Fruit fly (Drosophila melanogaster) whole organism, embryonic: ENCODE measurements around the gene PIG-U.

Experiments used
- Atf3 ChIP-seq: fragments of 200-800 bp; sonication (Bioruptor generic); optimal IDR thresholded peaks from 3 replicates; lab custom pipeline; 2016; ENCODE audit warnings: missing biosample characterization, missing genetic modification characterization
- Bteb2 ChIP-seq: fragments of 200-800 bp; sonication (Bioruptor generic); optimal IDR thresholded peaks from 2 replicates; lab custom pipeline; 2016; ENCODE audit warnings: missing biosample characterization, missing genetic modification characterization
- CG10267 ChIP-seq: fragments of 200-800 bp; sonication (Bioruptor generic); optimal IDR thresholded peaks from 2 replicates; lab custom pipeline; 2018; ENCODE audit warnings: missing biosample characterization, mild to moderate bottlenecking, missing genetic modification characterization, moderate library complexity
- CG11504 ChIP-seq: fragments of 200-800 bp; sonication (Bioruptor generic); optimal IDR thresholded peaks from 3 replicates; lab custom pipeline; 2019; ENCODE audit warnings: missing biosample characterization, mild to moderate bottlenecking, missing genetic modification characterization, moderate library complexity
- CG11696 ChIP-seq: fragments of 200-800 bp; sonication (Bioruptor generic); IDR thresholded peaks from 2 replicates; pipeline ENCODE4 v1.3.6; 2022; ENCODE audit warnings: missing biosample characterization, missing genetic modification characterization
- CG12071 ChIP-seq: fragments of 200-800 bp; sonication (Bioruptor generic); optimal IDR thresholded peaks from 3 replicates; lab custom pipeline; 2018; ENCODE audit warnings: missing biosample characterization, mild to moderate bottlenecking, missing genetic modification characterization
- CG12236 ChIP-seq: fragments of 200-800 bp; sonication (Bioruptor generic); optimal IDR thresholded peaks from 2 replicates; lab custom pipeline; 2016; ENCODE audit warnings: missing biosample characterization, missing genetic modification characterization
- CG12391 ChIP-seq: fragments of 200-800 bp; sonication (Bioruptor generic); optimal IDR thresholded peaks from 3 replicates; lab custom pipeline; 2018; ENCODE audit warnings: missing biosample characterization, mild to moderate bottlenecking, missing genetic modification characterization, moderate library complexity
- CG13424 ChIP-seq: fragments of 200-800 bp; sonication (Bioruptor generic); optimal IDR thresholded peaks from 2 replicates; lab custom pipeline; 2019; ENCODE audit warnings: missing biosample characterization, mild to moderate bottlenecking, missing genetic modification characterization, moderate library complexity
- CG13624 ChIP-seq: fragments of 200-800 bp; sonication (Bioruptor generic); optimal IDR thresholded peaks from 2 replicates; lab custom pipeline; 2016; ENCODE audit warnings: missing biosample characterization, missing genetic modification characterization
- CG14014 ChIP-seq: fragments of 200-800 bp; sonication (Bioruptor generic); IDR thresholded peaks from 2 replicates; pipeline ENCODE4 v1.3.6; 2022; ENCODE audit warnings: missing biosample characterization, missing genetic modification characterization
- CG16779 ChIP-seq: fragments of 200-800 bp; sonication (Bioruptor generic); IDR thresholded peaks from 2 replicates; pipeline ENCODE4 v1.3.6; 2022; ENCODE audit warnings: missing biosample characterization, missing genetic modification characterization
- CG17328 ChIP-seq: fragments of 200-800 bp; sonication (Bioruptor generic); IDR thresholded peaks from 2 replicates; pipeline ENCODE4 v1.3.6; 2022; ENCODE audit warnings: missing biosample characterization, missing genetic modification characterization
- CG17385 ChIP-seq: fragments of 200-800 bp; sonication (Bioruptor generic); optimal IDR thresholded peaks from 3 replicates; lab custom pipeline; 2018; ENCODE audit warnings: missing biosample characterization, mild to moderate bottlenecking, missing genetic modification characterization
- CG17568 ChIP-seq: fragments of 200-800 bp; sonication (Bioruptor generic); optimal IDR thresholded peaks from 2 replicates; lab custom pipeline; 2018; ENCODE audit warnings: missing biosample characterization, mild to moderate bottlenecking, missing genetic modification characterization, moderate library complexity
- CG17829 ChIP-seq: fragments of 200-800 bp; optimal IDR thresholded peaks from 2 replicates; lab custom pipeline; 2019; ENCODE audit warnings: missing biosample characterization, mild to moderate bottlenecking, missing genetic modification characterization, moderate library complexity
- CG17912 ChIP-seq: fragments of 200-800 bp; sonication (Bioruptor generic); optimal IDR thresholded peaks from 2 replicates; lab custom pipeline; 2018; ENCODE audit warnings: missing biosample characterization, mild to moderate bottlenecking, missing genetic modification characterization
- CG30431 ChIP-seq: fragments of 200-800 bp; sonication (Bioruptor generic); optimal IDR thresholded peaks from 2 replicates; lab custom pipeline; 2017; ENCODE audit warnings: missing biosample characterization, missing genetic modification characterization
- CG31388 ChIP-seq: fragments of 200-800 bp; sonication (Bioruptor generic); optimal IDR thresholded peaks from 2 replicates; lab custom pipeline; 2016; ENCODE audit warnings: missing biosample characterization, missing genetic modification characterization
- CG32767 ChIP-seq: fragments of 200-800 bp; sonication (Bioruptor generic); IDR thresholded peaks from 2 replicates; pipeline ENCODE4 v1.3.6; 2022; ENCODE audit warnings: missing biosample characterization, missing genetic modification characterization
- CG6254 ChIP-seq: fragments of 200-800 bp; sonication (Bioruptor generic); optimal IDR thresholded peaks from 3 replicates; lab custom pipeline; 2017; ENCODE audit warnings: mild to moderate bottlenecking, missing biosample characterization, missing genetic modification reagents, missing genetic modification characterization
- CG7357 ChIP-seq: fragments of 200-800 bp; sonication (Bioruptor generic); IDR thresholded peaks from 3 replicates; pipeline ENCODE4 v1.3.6; 2022; ENCODE audit warnings: missing biosample characterization, missing genetic modification characterization
- CG8388 ChIP-seq: fragments of 200-800 bp; sonication (Bioruptor generic); optimal IDR thresholded peaks from 2 replicates; lab custom pipeline; 2019; ENCODE audit warnings: missing biosample characterization, mild to moderate bottlenecking, missing genetic modification characterization, moderate library complexity
- CG8478 ChIP-seq: fragments of >200 bp; optimal IDR thresholded peaks from 2 replicates; lab custom pipeline; 2018
- CG9215 ChIP-seq: fragments of 200-800 bp; sonication (Bioruptor generic); IDR thresholded peaks from 2 replicates; pipeline ENCODE4 v1.3.6; 2022; ENCODE audit warnings: missing biosample characterization, missing genetic modification characterization
- CG9817 ChIP-seq: fragments of 200-800 bp; sonication (Bioruptor generic); optimal IDR thresholded peaks from 2 replicates; lab custom pipeline; 2018; ENCODE audit warnings: missing biosample characterization, mild to moderate bottlenecking, missing genetic modification characterization, moderate library complexity
- Dad ChIP-seq: fragments of 200-800 bp; sonication (Bioruptor generic); optimal IDR thresholded peaks from 3 replicates; lab custom pipeline; 2016; ENCODE audit warnings: missing biosample characterization, missing genetic modification characterization
- ERR ChIP-seq: fragments of 200-800 bp; sonication (Bioruptor generic); optimal IDR thresholded peaks from 2 replicates; lab custom pipeline; 2016; ENCODE audit warnings: missing biosample characterization, missing genetic modification characterization
- H15 ChIP-seq: fragments of 200-800 bp; sonication (Bioruptor generic); IDR thresholded peaks from 3 replicates; pipeline ENCODE4 v1.3.6; 2022; ENCODE audit warnings: missing biosample characterization, missing genetic modification characterization
- Hr3 ChIP-seq: fragments of 200-800 bp; sonication (Bioruptor generic); optimal IDR thresholded peaks from 3 replicates; lab custom pipeline; 2016; ENCODE audit warnings: missing biosample characterization, missing genetic modification characterization
- Mad ChIP-seq: fragments of 200-800 bp; sonication (Bioruptor generic); optimal IDR thresholded peaks from 2 replicates; lab custom pipeline; 2016; ENCODE audit warnings: missing biosample characterization, missing genetic modification characterization
- NFAT ChIP-seq: fragments of 200-800 bp; sonication (Bioruptor generic); IDR thresholded peaks from 2 replicates; pipeline ENCODE4 v1.3.6; 2022; ENCODE audit warnings: missing biosample characterization, missing genetic modification characterization
- Nf-YB ChIP-seq: fragments of 200-800 bp; sonication (Bioruptor generic); optimal IDR thresholded peaks from 3 replicates; lab custom pipeline; 2019; ENCODE audit warnings: missing biosample characterization, mild to moderate bottlenecking, missing genetic modification characterization, moderate library complexity
- Sox100B ChIP-seq: fragments of 200-800 bp; sonication (Bioruptor generic); optimal IDR thresholded peaks from 3 replicates; lab custom pipeline; 2018; ENCODE audit warnings: missing biosample characterization, mild to moderate bottlenecking, missing genetic modification characterization
- Sox102F ChIP-seq: fragments of 200-800 bp; sonication (Bioruptor generic); optimal IDR thresholded peaks from 2 replicates; lab custom pipeline; 2018; ENCODE audit warnings: missing biosample characterization, mild to moderate bottlenecking, missing genetic modification characterization, moderate library complexity
- Xrp1 ChIP-seq: fragments of 200-800 bp; sonication (Bioruptor generic); IDR thresholded peaks from 2 replicates; pipeline ENCODE4 v1.3.6; 2022; ENCODE audit warnings: missing biosample characterization, missing genetic modification characterization
- YL-1 ChIP-seq: fragments of 200-800 bp; sonication (Bioruptor generic); optimal IDR thresholded peaks from 3 replicates; lab custom pipeline; 2017; ENCODE audit warnings: missing biosample characterization, mild to moderate bottlenecking, missing genetic modification characterization
- chif ChIP-seq, 2 experiments: fragments of 200-800 bp; sonication (Bioruptor generic); optimal IDR thresholded peaks; 3 replicates each; lab custom pipeline; 2016; ENCODE audit warnings: missing biosample characterization in 2 of 2, missing genetic modification characterization in 2 of 2
- chn ChIP-seq: fragments of 200-800 bp; sonication (Bioruptor generic); optimal IDR thresholded peaks from 2 replicates; lab custom pipeline; 2016; ENCODE audit warnings: missing biosample characterization, missing genetic modification characterization
- dmrt99B ChIP-seq: fragments of 200-800 bp; sonication (Bioruptor generic); optimal IDR thresholded peaks from 2 replicates; lab custom pipeline; 2018; ENCODE audit warnings: missing biosample characterization, mild to moderate bottlenecking, missing genetic modification characterization, moderate library complexity
- dpn ChIP-seq, 2 experiments: fragments of 200-800 bp; sonication (Bioruptor generic); optimal IDR thresholded peaks; 3 replicates each; lab custom pipeline; 2016; ENCODE audit warnings: missing biosample characterization in 2 of 2, missing genetic modification characterization in 2 of 2
- fd96Cb ChIP-seq: fragments of 200-800 bp; sonication (Bioruptor generic); optimal IDR thresholded peaks from 2 replicates; lab custom pipeline; 2018; ENCODE audit warnings: missing biosample characterization, mild to moderate bottlenecking, missing genetic modification characterization, moderate library complexity
- gce ChIP-seq: fragments of 200-800 bp; sonication (Bioruptor generic); IDR thresholded peaks from 3 replicates; pipeline ENCODE4 v1.3.6; 2022; ENCODE audit warnings: missing biosample characterization, missing genetic modification characterization
- luna ChIP-seq: fragments of 200-800 bp; sonication (Bioruptor generic); optimal IDR thresholded peaks from 2 replicates; lab custom pipeline; 2016; ENCODE audit warnings: missing biosample characterization, missing genetic modification characterization
- otp ChIP-seq: fragments of 200-800 bp; sonication (Bioruptor generic); IDR thresholded peaks from 3 replicates; pipeline ENCODE4, ENCODE4 v1.3.6; 2022; ENCODE audit warnings: missing biosample characterization, missing genetic modification characterization
- pan ChIP-seq, 4 experiments: fragments of >200 bp in 3 of 4; fragments of 200-800 bp in 1 of 4; sonication (Bioruptor generic) in 1 of 4; optimal IDR thresholded peaks in 3 of 4; IDR thresholded peaks in 1 of 4; 2 replicates each; pipeline versions ENCODE4 v1.3.6 to Lab custom; 2017 to 2022; ENCODE audit warnings: missing biosample characterization in 2 of 4, missing genetic modification characterization in 2 of 4, mixed read lengths in 1 of 4
- row ChIP-seq: fragments of 200-800 bp; sonication (Bioruptor generic); IDR thresholded peaks from 3 replicates; pipeline ENCODE4 v1.3.6; 2022; ENCODE audit warnings: missing biosample characterization, missing genetic modification characterization
- sens-2 ChIP-seq: fragments of 200-800 bp; sonication (Bioruptor generic); IDR thresholded peaks from 2 replicates; pipeline ENCODE4 v1.3.6; 2022; ENCODE audit warnings: missing biosample characterization, missing genetic modification characterization
- sob ChIP-seq: fragments of 200-800 bp; sonication (Bioruptor generic); IDR thresholded peaks from 2 replicates; pipeline ENCODE4 v1.3.6; 2022; ENCODE audit warnings: missing biosample characterization, missing genetic modification characterization
- tap ChIP-seq: fragments of 200-800 bp; optimal IDR thresholded peaks from 3 replicates; lab custom pipeline; 2019; ENCODE audit warnings: missing biosample characterization, mild to moderate bottlenecking, missing genetic modification characterization, moderate library complexity
- ttk ChIP-seq: fragments of 200-800 bp; sonication (Bioruptor generic); IDR thresholded peaks from 2 replicates; pipeline ENCODE4 v2.1.2; 2022; ENCODE audit warnings: missing biosample characterization, missing genetic modification characterization

PIG-U gene

dm6 chr2L:8473448-8473847 lies 41.4 kb upstream of the PIG-U start (continued):
- TF ChIP-seq CG13424 (peak; percentile 37), CG17385 (GFP tag; lab: Kevin White, UChicago) (peak; percentile 23), row (GFP tag; lab: Robert Waterston, UW) (peak; percentile 71), CG17829 (tag; lab: Kevin White, UChicago) (peak; percentile 51), CG12071 (peak; percentile 32), CG14014 (peak; percentile 47; the same call in 1 of the 2 replicates), CG11504 (tag; lab: Kevin White, UChicago) (peak; percentile 42), ttk (GFP tag; lab: Robert Waterston, UW) (peak; percentile 46; the same call in 1 of the 2 replicates), CG32767 (peak; percentile 54; the same call in 1 of the 2 replicates), CG8478 (no peak), CG16779 (GFP tag; lab: Robert Waterston, UW) (no peak), CG6254 (GFP tag; lab: Kevin White, UChicago) (peak; percentile 71), H15 (GFP tag; lab: Robert Waterston, UW) (peak; percentile 65; the same call in 2 of the 3 replicates), Sox102F (GFP tag; lab: Kevin White, UChicago) (peak; percentile 50), luna (GFP tag; lab: Kevin White, UChicago) (no peak), chn (no peak), Atf3 (GFP tag; lab: Kevin White, UChicago) (peak; percentile 25), tap (tag; lab: Kevin White, UChicago) (peak; percentile 15), CG9817 (peak; percentile 7), YL-1 (GFP tag; lab: Kevin White, UChicago) (no peak), ERR (no peak), gce (peak; percentile 61; the same call in 1 of the 3 replicates), CG9215 (peak; percentile 51; the same call in 1 of the 2 replicates), CG30431 (peak; percentile 37), Mad (peak; percentile 12), Sox100B (peak; percentile 42), CG7357 (GFP tag; lab: Robert Waterston, UW) (peak; percentile 57; the same call in 2 of the 3 replicates), pan (optimal IDR thresholded peaks at IDR 0.05; lab: Kevin White, UChicago) (no peak), pan (GFP tag; optimal IDR thresholded peaks at IDR 0.05 in 1 of 2, IDR thresholded peaks at IDR 0.05 in 1 of 2) (peak in 1 of 2 experiments; percentile 77), dpn (GFP tag; optimal IDR thresholded peaks at IDR 0.05; lab: Kevin White, UChicago) (peak in 1 of 2 experiments; percentile 38), NFAT (GFP tag; lab: Robert Waterston, UW) (peak; percentile 43; the same call in 1 of the 2 replicates), CG12391 (tag; lab: Kevin White, UChicago) (peak; percentile 45), fd96Cb (tag; lab: Kevin White, UChicago) (peak; percentile 64), Dad (GFP tag; lab: Kevin White, UChicago) (no peak), Bteb2 (GFP tag; lab: Kevin White, UChicago) (no peak), otp (peak; percentile 75), Hr3 (GFP tag; lab: Kevin White, UChicago) (peak; percentile 6), CG17568 (GFP tag; lab: Kevin White, UChicago) (no peak), CG31388 (GFP tag; lab: Kevin White, UChicago) (no peak), sens-2 (GFP tag; lab: Robert Waterston, UW) (peak; percentile 67), CG12236 (GFP tag; lab: Kevin White, UChicago) (no peak), CG17328 (GFP tag; lab: Robert Waterston, UW) (peak; percentile 71), dmrt99B (peak; percentile 64), chif (GFP tag; optimal IDR thresholded peaks at IDR 0.05; lab: Kevin White, UChicago) (peak in 1 of 2 experiments; percentile 24), CG17912 (GFP tag; lab: Kevin White, UChicago) (no peak), sob (GFP tag; lab: Robert Waterston, UW) (peak; percentile 53; the same call in 1 of the 2 replicates), CG8388 (GFP tag; lab: Kevin White, UChicago) (peak; percentile 46), CG10267 (tag; lab: Kevin White, UChicago) (peak; percentile 47), Nf-YB (peak; percentile 31), CG13624 (peak; percentile 4), CG11696 (GFP tag; lab: Robert Waterston, UW) (peak; percentile 55), Xrp1 (GFP tag; lab: Robert Waterston, UW) (peak; percentile 81)
